Worm (Caenorhabditis elegans): ENCODE measurements around the gene AH9.1.

Gene AH9.1

DNA sequence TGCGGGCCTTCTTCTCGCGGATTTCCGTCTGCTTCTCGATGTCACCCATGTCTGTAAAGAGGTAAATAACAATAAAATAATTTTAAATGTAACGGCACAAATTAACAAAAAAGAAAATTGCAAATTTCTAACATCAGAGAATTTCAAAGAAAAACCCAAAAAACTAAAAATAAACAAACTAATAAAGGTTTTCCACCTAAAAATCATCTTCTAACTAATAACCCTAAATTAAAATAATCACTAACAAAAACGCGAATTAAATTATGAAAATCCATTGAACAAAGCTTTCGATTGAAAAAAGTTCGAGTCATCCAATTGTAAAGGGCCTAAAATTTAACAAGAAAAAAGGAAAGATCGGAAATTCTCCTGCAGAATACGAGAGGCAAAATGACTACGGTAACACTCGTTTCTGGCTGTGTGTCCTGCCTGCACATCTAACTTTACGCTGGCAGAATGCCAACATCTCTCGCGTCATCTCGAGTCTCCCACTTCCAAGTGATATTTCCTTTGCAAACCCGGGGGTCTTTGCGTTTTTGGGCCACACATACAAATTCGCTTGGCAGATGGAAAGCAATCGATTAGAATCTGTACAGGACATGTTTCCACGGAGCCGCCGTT is 4.1 kb downstream of the AH9.1 start, which contains the start of gene rpl-11.2 (continued):
- TF ChIP-seq Y56A3A.18 (GFP tag; IDR thresholded peaks at IDR 0.05) (no peak), nhr-90 (tag; optimal IDR thresholded peaks at IDR 0.05) (peak; percentile 24), ama-1 (optimal IDR thresholded peaks at IDR 0.05) (no peak), ama-1 (GFP tag; optimal IDR thresholded peaks at IDR 0.05) (no peak), egrh-3 (GFP tag; IDR thresholded peaks at IDR 0.05) (no peak), hlh-26 (GFP tag; conservative IDR thresholded peaks at IDR 0.05) (no peak), let-526 (GFP tag; IDR thresholded peaks at IDR 0.05) (peak; percentile 89), hrde-1 (tag; optimal IDR thresholded peaks at IDR 0.05; ENCODE audit: borderline replicate concordance) (no peak), egl-44 (GFP tag; IDR thresholded peaks at IDR 0.05) (peak; percentile 56; the same call in 1 of the 2 replicates), attf-5 (GFP tag; optimal IDR thresholded peaks at IDR 0.05) (peak; percentile 82), ztf-3 (GFP tag; optimal IDR thresholded peaks at IDR 0.05) (peak; percentile 16), ceh-40 (GFP tag; IDR thresholded peaks at IDR 0.05) (no peak), atf-7 (tag; optimal IDR thresholded peaks at IDR 0.05) (peak; percentile 85), mcd-1 (GFP tag; IDR thresholded peaks at IDR 0.05) (peak; percentile 78; the same call in 1 of the 2 replicates), tlf-1 (GFP tag; optimal IDR thresholded peaks at IDR 0.05) (peak; percentile 79), him-1 (tag; optimal IDR thresholded peaks at IDR 0.05) (no peak), attf-6 (GFP tag; IDR thresholded peaks at IDR 0.05) (no peak), ztf-6 (GFP tag; IDR thresholded peaks at IDR 0.05) (0 out of 2 replicates have a peak, but pooled peaks have one; percentile 52), die-1 (tag; optimal IDR thresholded peaks at IDR 0.05) (peak; percentile 5), let-607 (tag; optimal IDR thresholded peaks at IDR 0.05) (peak in 1 of 2 experiments; percentile 73), gei-17 (GFP tag; optimal IDR thresholded peaks at IDR 0.05) (peak; percentile 64), unc-130 (GFP tag; optimal IDR thresholded peaks at IDR 0.05) (no peak), T07F8.4 (tag; optimal IDR thresholded peaks at IDR 0.05) (no peak), Y67H2A.10 (GFP tag; conservative IDR thresholded peaks at IDR 0.05) (0 out of 2 replicates have a peak, but pooled peaks have one; percentile 10), pha-4 (tag; optimal IDR thresholded peaks at IDR 0.05) (peak; percentile 97), ztf-18 (tag; optimal IDR thresholded peaks at IDR 0.05) (peak; percentile 45), efl-1 (GFP tag; optimal IDR thresholded peaks at IDR 0.05) (peak; percentile 9), mel-28 (tag; optimal IDR thresholded peaks at IDR 0.05; ENCODE audit: borderline replicate concordance) (no peak), lin-35 (GFP tag; optimal IDR thresholded peaks at IDR 0.05) (peak in 1 of 3 experiments; percentile 88), B0019.2 (GFP tag; conservative IDR thresholded peaks at IDR 0.05) (no peak), ets-4 (GFP tag; optimal IDR thresholded peaks at IDR 0.05) (peak; percentile 52), D2030.7 (GFP tag; IDR thresholded peaks at IDR 0.05) (no peak), B0035.1 (tag; optimal IDR thresholded peaks at IDR 0.05) (no peak), C06A6.2 (GFP tag; conservative IDR thresholded peaks at IDR 0.05) (peak; percentile 85), F10E7.11 (tag; optimal IDR thresholded peaks at IDR 0.05) (peak; percentile 21), zfh-2 (GFP tag; conservative IDR thresholded peaks at IDR 0.05) (no peak), K11D2.4 (GFP tag; IDR thresholded peaks at IDR 0.05) (peak; percentile 89), snpc-4 (GFP tag; optimal IDR thresholded peaks at IDR 0.05) (peak; percentile 15), snpc-4 (tag; optimal IDR thresholded peaks at IDR 0.05) (peak in 3 of 4 experiments; percentile 35 to 69 (median 63)), snpc-3.4 (tag; optimal IDR thresholded peaks at IDR 0.05) (no peak), ceh-100 (GFP tag; IDR thresholded peaks at IDR 0.05) (0 out of 2 replicates have a peak, but pooled peaks have one; percentile 46), F22D6.2 (tag; optimal IDR thresholded peaks at IDR 0.05) (peak; percentile 66), F23B12.7 (tag; optimal IDR thresholded peaks at IDR 0.05; ENCODE audit: insufficient read depth) (peak; percentile 84), sdz-38 (tag; optimal IDR thresholded peaks at IDR 0.05) (no peak), cebp-2 (GFP tag; IDR thresholded peaks at IDR 0.05) (no peak), ztf-28 (GFP tag; IDR thresholded peaks at IDR 0.05) (no peak), lin-54 (GFP tag; optimal IDR thresholded peaks at IDR 0.05) (peak; percentile 63), F57A8.1 (GFP tag; optimal IDR thresholded peaks at IDR 0.05) (no peak)
